Fruit fly (Drosophila melanogaster) whole organism, embryonic: Measurements from ENCODE around the gene CG3556.

Experiments
- ATbp ChIP-seq: fragments of 200-800 bp; sonication (Bioruptor generic); optimal IDR thresholded peaks from 2 replicates; lab custom pipeline; 2017; ENCODE audit warnings: missing biosample characterization, mild to moderate bottlenecking, missing genetic modification characterization, missing genetic modification reagents
- CG10267 ChIP-seq: fragments of 200-800 bp; sonication (Bioruptor generic); optimal IDR thresholded peaks from 2 replicates; lab custom pipeline; 2018; ENCODE audit warnings: missing biosample characterization, mild to moderate bottlenecking, missing genetic modification characterization, moderate library complexity
- CG11085 ChIP-seq: fragments of 200-800 bp; sonication (Bioruptor generic); IDR thresholded peaks from 2 replicates; pipeline ENCODE4 v1.3.6; 2022; ENCODE audit warnings: missing biosample characterization, missing genetic modification characterization
- CG11398 ChIP-seq: fragments of 200-800 bp; sonication (Bioruptor generic); optimal IDR thresholded peaks from 2 replicates; lab custom pipeline; 2016; ENCODE audit warnings: missing biosample characterization, missing genetic modification characterization
- CG12104 ChIP-seq: fragments of 200-800 bp; sonication (Bioruptor generic); optimal IDR thresholded peaks from 3 replicates; lab custom pipeline; 2016; ENCODE audit warnings: missing biosample characterization, missing genetic modification characterization
- CG12219 ChIP-seq: fragments of 200-800 bp; sonication (Bioruptor generic); optimal IDR thresholded peaks from 3 replicates; lab custom pipeline; 2018; ENCODE audit warnings: missing biosample characterization, mild to moderate bottlenecking, missing genetic modification characterization
- CG12744 ChIP-seq: fragments of 200-800 bp; sonication (Bioruptor generic); optimal IDR thresholded peaks from 2 replicates; lab custom pipeline; 2016; ENCODE audit warnings: missing biosample characterization, missing genetic modification characterization
- CG15269 ChIP-seq: fragments of 200-800 bp; sonication (Bioruptor generic); optimal IDR thresholded peaks from 2 replicates; lab custom pipeline; 2018; ENCODE audit warnings: missing biosample characterization, mild to moderate bottlenecking, missing genetic modification characterization, moderate library complexity
- CG1529 ChIP-seq: fragments of 200-800 bp; sonication (Bioruptor generic); optimal IDR thresholded peaks from 3 replicates; lab custom pipeline; 2018; ENCODE audit warnings: missing biosample characterization, missing genetic modification characterization
- CG17829 ChIP-seq: fragments of 200-800 bp; optimal IDR thresholded peaks from 2 replicates; lab custom pipeline; 2019; ENCODE audit warnings: missing biosample characterization, mild to moderate bottlenecking, missing genetic modification characterization, moderate library complexity
- CG2712 ChIP-seq: fragments of 200-800 bp; optimal IDR thresholded peaks from 3 replicates; lab custom pipeline; 2019; ENCODE audit warnings: missing biosample characterization, mild to moderate bottlenecking, missing genetic modification characterization, moderate library complexity
- CG2889 ChIP-seq: fragments of 200-800 bp; sonication (Bioruptor generic); IDR thresholded peaks from 3 replicates; pipeline ENCODE4 v1.3.6; 2022; ENCODE audit warnings: missing biosample characterization, missing genetic modification characterization
- CG3065 ChIP-seq: fragments of 200-800 bp; sonication (Bioruptor generic); optimal IDR thresholded peaks from 2 replicates; lab custom pipeline; 2016; ENCODE audit warnings: missing biosample characterization, missing genetic modification characterization
- CG32532 ChIP-seq: fragments of 200-800 bp; sonication (Bioruptor generic); IDR thresholded peaks from 2 replicates; pipeline ENCODE4 v1.3.6; 2022; ENCODE audit warnings: missing biosample characterization, missing genetic modification characterization
- CG3407 ChIP-seq: fragments of 200-800 bp; sonication (Bioruptor generic); optimal IDR thresholded peaks from 2 replicates; lab custom pipeline; 2018; ENCODE audit warnings: missing biosample characterization, mild to moderate bottlenecking, missing genetic modification characterization
- CG3726 ChIP-seq: fragments of 200-800 bp; sonication (Bioruptor generic); IDR thresholded peaks from 3 replicates; pipeline ENCODE4, ENCODE4 v1.3.6; 2022; ENCODE audit warnings: missing biosample characterization, missing genetic modification characterization
- CG4707 ChIP-seq: fragments of 200-800 bp; sonication (Bioruptor generic); optimal IDR thresholded peaks from 2 replicates; lab custom pipeline; 2018; ENCODE audit warnings: missing biosample characterization, mild to moderate bottlenecking, missing genetic modification characterization, moderate library complexity
- CG4854 ChIP-seq: fragments of 200-800 bp; sonication (Bioruptor generic); optimal IDR thresholded peaks from 2 replicates; lab custom pipeline; 2016; ENCODE audit warnings: missing biosample characterization, missing genetic modification characterization, inconsistent platforms
- CG7556 ChIP-seq: fragments of 200-800 bp; sonication (Bioruptor generic); optimal IDR thresholded peaks from 2 replicates; lab custom pipeline; 2017; ENCODE audit warnings: missing biosample characterization, mild to moderate bottlenecking, missing genetic modification characterization
- CG7745 ChIP-seq: fragments of 200-800 bp; sonication (Bioruptor generic); optimal IDR thresholded peaks from 2 replicates; lab custom pipeline; 2018; ENCODE audit warnings: missing biosample characterization, mild to moderate bottlenecking, missing genetic modification characterization, moderate library complexity
- CG8089 ChIP-seq: fragments of 200-800 bp; sonication (Bioruptor generic); optimal IDR thresholded peaks from 3 replicates; lab custom pipeline; 2016; ENCODE audit warnings: missing biosample characterization, missing genetic modification characterization
- CG9727 ChIP-seq: fragments of 200-800 bp; sonication (Bioruptor generic); optimal IDR thresholded peaks from 3 replicates; lab custom pipeline; 2017; ENCODE audit warnings: missing biosample characterization, mild to moderate bottlenecking, missing genetic modification characterization
- CTCF ChIP-seq: fragments of 200-800 bp; sonication (Bioruptor generic); optimal IDR thresholded peaks from 2 replicates; lab custom pipeline; 2017; ENCODE audit warnings: missing biosample characterization, mild to moderate bottlenecking, missing genetic modification characterization, moderate library complexity
- Chrac-16 ChIP-seq: fragments of 200-800 bp; sonication (Bioruptor generic); optimal IDR thresholded peaks from 3 replicates; lab custom pipeline; 2016; ENCODE audit warnings: missing biosample characterization, missing genetic modification characterization
- Doc2 ChIP-seq: fragments of 200-800 bp; sonication (Bioruptor generic); IDR thresholded peaks from 2 replicates; pipeline ENCODE4 v1.3.6; 2022; ENCODE audit warnings: missing biosample characterization, missing genetic modification characterization
- Fer2 ChIP-seq: fragments of 200-800 bp; sonication (Bioruptor generic); optimal IDR thresholded peaks from 2 replicates; lab custom pipeline; 2018; ENCODE audit warnings: missing biosample characterization, mild to moderate bottlenecking, missing genetic modification characterization, moderate library complexity
- HHEX ChIP-seq: fragments of 200-800 bp; sonication (Bioruptor generic); optimal IDR thresholded peaks from 3 replicates; lab custom pipeline; 2017; ENCODE audit warnings: missing biosample characterization, mild to moderate bottlenecking, missing genetic modification characterization, missing genetic modification reagents
- NC2α ChIP-seq: fragments of 200-800 bp; sonication (Bioruptor generic); optimal IDR thresholded peaks from 2 replicates; lab custom pipeline; 2016; ENCODE audit warnings: missing biosample characterization, missing genetic modification characterization
- Nf-YA ChIP-seq: fragments of 200-800 bp; sonication (Bioruptor generic); IDR thresholded peaks from 2 replicates; pipeline ENCODE4 v1.3.6; 2022; ENCODE audit warnings: missing biosample characterization, missing genetic modification characterization
- Sox102F ChIP-seq: fragments of 200-800 bp; sonication (Bioruptor generic); optimal IDR thresholded peaks from 2 replicates; lab custom pipeline; 2018; ENCODE audit warnings: missing biosample characterization, mild to moderate bottlenecking, missing genetic modification characterization, moderate library complexity
- abd-A ChIP-seq: fragments of 200-800 bp; sonication (Bioruptor generic); optimal IDR thresholded peaks from 3 replicates; lab custom pipeline; 2019; ENCODE audit warnings: missing biosample characterization, mild to moderate bottlenecking, missing genetic modification characterization, moderate library complexity
- al ChIP-seq: fragments of 200-800 bp; sonication (Bioruptor generic); IDR thresholded peaks from 2 replicates; pipeline ENCODE4 v1.3.6; 2022; ENCODE audit warnings: missing biosample characterization, missing genetic modification characterization
- bcd ChIP-seq: fragments of 200-800 bp; sonication (Bioruptor generic); optimal IDR thresholded peaks from 2 replicates; lab custom pipeline; 2017; ENCODE audit warnings: missing biosample characterization, mild to moderate bottlenecking, missing genetic modification characterization
- br ChIP-seq: fragments of >200 bp; optimal IDR thresholded peaks from 2 replicates; lab custom pipeline; 2017
- eve ChIP-seq, 2 experiments: fragments of >200 bp; optimal IDR thresholded peaks; 2 replicates each; lab custom pipeline; 2017; ENCODE audit warnings: missing biosample characterization in 2 of 2, missing genetic modification characterization in 2 of 2
- eyg ChIP-seq: fragments of 200-800 bp; sonication (Bioruptor generic); optimal IDR thresholded peaks from 3 replicates; lab custom pipeline; 2016; ENCODE audit warnings: missing biosample characterization, missing genetic modification characterization
- gcm2 ChIP-seq: fragments of 200-800 bp; sonication (Bioruptor generic); optimal IDR thresholded peaks from 2 replicates; lab custom pipeline; 2016; ENCODE audit warnings: missing biosample characterization, missing genetic modification characterization
- h ChIP-seq: fragments of >200 bp; optimal IDR thresholded peaks from 2 replicates; lab custom pipeline; 2017
- kah ChIP-seq: fragments of 200-800 bp; sonication (Bioruptor generic); optimal IDR thresholded peaks from 2 replicates; lab custom pipeline; 2018; ENCODE audit warnings: missing biosample characterization, mild to moderate bottlenecking, missing genetic modification characterization
- ken ChIP-seq: fragments of 200-800 bp; sonication (Bioruptor generic); IDR thresholded peaks from 3 replicates; pipeline ENCODE4 v1.3.6; 2022; ENCODE audit warnings: missing biosample characterization, missing genetic modification characterization
- lola ChIP-seq, 3 experiments: fragments of >200 bp in 2 of 3; fragments of 200-800 bp in 1 of 3; sonication (Bioruptor generic) in 1 of 3; optimal IDR thresholded peaks; 2 replicates each; lab custom pipeline; 2017 to 2019; ENCODE audit warnings: missing biosample characterization in 3 of 3, missing genetic modification characterization in 3 of 3, mild to moderate bottlenecking in 1 of 3, moderate library complexity in 1 of 3
- luna ChIP-seq: fragments of 200-800 bp; sonication (Bioruptor generic); optimal IDR thresholded peaks from 2 replicates; lab custom pipeline; 2016; ENCODE audit warnings: missing biosample characterization, missing genetic modification characterization
- mirr ChIP-seq: fragments of 200-800 bp; sonication (Bioruptor generic); optimal IDR thresholded peaks from 3 replicates; lab custom pipeline; 2018; ENCODE audit warnings: missing biosample characterization, mild to moderate bottlenecking, missing genetic modification characterization
- pho ChIP-seq: fragments of 200-800 bp; sonication (Bioruptor generic); optimal IDR thresholded peaks from 2 replicates; lab custom pipeline; 2016; ENCODE audit warnings: missing biosample characterization, missing genetic modification characterization
- phol ChIP-seq: fragments of 200-800 bp; sonication (Bioruptor generic); optimal IDR thresholded peaks from 3 replicates; lab custom pipeline; 2018; ENCODE audit warnings: missing biosample characterization, mild to moderate bottlenecking, missing genetic modification characterization, moderate library complexity
- prd ChIP-seq, 3 experiments: fragments of >200 bp in 2 of 3; fragments of 200-800 bp in 1 of 3; sonication (Bioruptor generic) in 1 of 3; optimal IDR thresholded peaks in 2 of 3; IDR thresholded peaks in 1 of 3; 2 replicates in 2 of 3; 3 replicates in 1 of 3; pipeline versions ENCODE4 v1.3.6 to Lab custom; 2017 to 2022; ENCODE audit warnings: missing biosample characterization in 1 of 3, missing genetic modification characterization in 1 of 3
- ro ChIP-seq: fragments of 200-800 bp; sonication (Bioruptor generic); IDR thresholded peaks from 2 replicates; pipeline ENCODE4 v1.3.6; 2022; ENCODE audit warnings: missing biosample characterization, missing genetic modification characterization
- salm ChIP-seq: fragments of 200-800 bp; sonication (Bioruptor generic); optimal IDR thresholded peaks from 2 replicates; lab custom pipeline; 2018; ENCODE audit warnings: missing biosample characterization, mild to moderate bottlenecking, missing genetic modification characterization
- sisA ChIP-seq: fragments of 200-800 bp; sonication (Bioruptor generic); IDR thresholded peaks from 2 replicates; pipeline ENCODE4 v1.3.6; 2022; ENCODE audit warnings: missing biosample characterization, missing genetic modification characterization
- slp2 ChIP-seq: fragments of 200-800 bp; sonication (Bioruptor generic); optimal IDR thresholded peaks from 2 replicates; lab custom pipeline; 2016; ENCODE audit warnings: missing biosample characterization, missing genetic modification characterization
- unc-4 ChIP-seq: fragments of 200-800 bp; sonication (Bioruptor generic); IDR thresholded peaks from 2 replicates; pipeline ENCODE4 v1.3.6; 2022; ENCODE audit warnings: missing biosample characterization, missing genetic modification characterization; ENCODE audit not compliant: partially characterized antibody
- wor ChIP-seq: fragments of 200-800 bp; sonication (Bioruptor generic); IDR thresholded peaks from 2 replicates; pipeline ENCODE4 v1.3.6; 2022; ENCODE audit warnings: missing biosample characterization, missing genetic modification characterization
- zen2 ChIP-seq: fragments of 200-800 bp; sonication (Bioruptor generic); IDR thresholded peaks from 3 replicates; pipeline ENCODE4 v1.3.6; 2022; ENCODE audit warnings: missing biosample characterization, missing genetic modification characterization; ENCODE audit not compliant: partially characterized antibody

Gene CG3556

dm6 chrX:4573971-4574370, 43.9 kb downstream of the CG3556 start (continued):
- TF ChIP-seq CG2889 (GFP tag; lab: Robert Waterston, UW), result no peak
- TF ChIP-seq Fer2 (tag; lab: Kevin White, UChicago), result no peak
- no peak for TF ChIP-seq CG3726 (GFP tag; lab: Robert Waterston, UW)
- no peak for TF ChIP-seq kah
- TF ChIP-seq abd-A, result no peak
- TF ChIP-seq CG7556 (GFP tag; lab: Kevin White, UChicago), result peak; percentile 15
- no peak for TF ChIP-seq prd (optimal IDR thresholded peaks at IDR 0.05; lab: Kevin White, UChicago)
- peak; percentile 56 for TF ChIP-seq prd (GFP tag; IDR thresholded peaks at IDR 0.05; lab: Robert Waterston, UW)
- TF ChIP-seq pho (GFP tag; lab: Kevin White, UChicago), result no peak
- TF ChIP-seq br (lab: Kevin White, UChicago), result no peak
- TF ChIP-seq eve (GFP tag; optimal IDR thresholded peaks at IDR 0.05; lab: Kevin White, UChicago), result peak in 1 of 2 experiments; percentile 23
- no peak for TF ChIP-seq CG8089
- no peak for TF ChIP-seq CG12219
- TF ChIP-seq CG15269, result no peak
- no peak for TF ChIP-seq CG12744 (GFP tag; lab: Kevin White, UChicago)
- TF ChIP-seq CG9727 (GFP tag; lab: Kevin White, UChicago), result peak; percentile 50
- TF ChIP-seq CG7745 (tag; lab: Kevin White, UChicago), result no peak
- TF ChIP-seq CG1529 (GFP tag; lab: Kevin White, UChicago), result peak; percentile 22
- no peak for TF ChIP-seq gcm2 (GFP tag; lab: Kevin White, UChicago)
- peak; percentile 17 for TF ChIP-seq ATbp
- peak; percentile 33 for TF ChIP-seq CG10267 (tag; lab: Kevin White, UChicago)
- no peak for TF ChIP-seq ro
- no peak for TF ChIP-seq CG3065 (GFP tag; lab: Kevin White, UChicago)
- TF ChIP-seq salm (tag; lab: Kevin White, UChicago), result no peak
- TF ChIP-seq luna, result no peak
- TF ChIP-seq CG11085 (GFP tag; lab: Robert Waterston, UW), result no peak
- TF ChIP-seq CG17829, result peak; percentile 23
- TF ChIP-seq CG3407 (GFP tag; lab: Kevin White, UChicago), result no peak
- no peak for TF ChIP-seq Nf-YA (GFP tag; lab: Robert Waterston, UW)
- peak; percentile 26; the same call in 1 of the 2 replicates for TF ChIP-seq sisA (GFP tag; lab: Robert Waterston, UW)
- TF ChIP-seq CG11398 (GFP tag; lab: Kevin White, UChicago), result no peak
- no peak for TF ChIP-seq zen2 (GFP tag; lab: Robert Waterston, UW)
- no peak for TF ChIP-seq CTCF (GFP tag; lab: Kevin White, UChicago)
- TF ChIP-seq bcd, result no peak
- TF ChIP-seq lola (GFP tag; optimal IDR thresholded peaks at IDR 0.05; lab: Kevin White, UChicago), result peak in 1 of 3 experiments; percentile 47
- TF ChIP-seq h (lab: Kevin White, UChicago), result no peak
- TF ChIP-seq CG32532 (GFP tag; lab: Robert Waterston, UW), result no peak
- TF ChIP-seq phol (tag; lab: Kevin White, UChicago), result peak; percentile 35
- TF ChIP-seq CG4707 (GFP tag; lab: Kevin White, UChicago), result no peak
- no peak for TF ChIP-seq eyg (GFP tag; lab: Kevin White, UChicago)
- no peak for TF ChIP-seq mirr
- no peak for TF ChIP-seq wor (GFP tag; lab: Robert Waterston, UW)
- no peak for TF ChIP-seq CG4854 (GFP tag; lab: Kevin White, UChicago)
- no peak for TF ChIP-seq ken
- no peak for TF ChIP-seq NC2α (GFP tag; lab: Kevin White, UChicago)
- TF ChIP-seq Sox102F (GFP tag; lab: Kevin White, UChicago), result peak; percentile 42
- TF ChIP-seq unc-4 (GFP tag; lab: Robert Waterston, UW), result no peak
- no peak for TF ChIP-seq Chrac-16 (GFP tag; lab: Kevin White, UChicago)
- no peak for TF ChIP-seq Doc2 (GFP tag; lab: Robert Waterston, UW)
- TF ChIP-seq slp2, result no peak
- TF ChIP-seq CG2712 (tag; lab: Kevin White, UChicago), result peak; percentile 66
- no peak for TF ChIP-seq HHEX (GFP tag; lab: Kevin White, UChicago)
- no peak for TF ChIP-seq al
- TF ChIP-seq CG12104 (GFP tag; lab: Kevin White, UChicago), result no peak
